Fruit fly (Drosophila melanogaster): ENCODE results near the gene CG1316.

Gene CG1316

DNA sequence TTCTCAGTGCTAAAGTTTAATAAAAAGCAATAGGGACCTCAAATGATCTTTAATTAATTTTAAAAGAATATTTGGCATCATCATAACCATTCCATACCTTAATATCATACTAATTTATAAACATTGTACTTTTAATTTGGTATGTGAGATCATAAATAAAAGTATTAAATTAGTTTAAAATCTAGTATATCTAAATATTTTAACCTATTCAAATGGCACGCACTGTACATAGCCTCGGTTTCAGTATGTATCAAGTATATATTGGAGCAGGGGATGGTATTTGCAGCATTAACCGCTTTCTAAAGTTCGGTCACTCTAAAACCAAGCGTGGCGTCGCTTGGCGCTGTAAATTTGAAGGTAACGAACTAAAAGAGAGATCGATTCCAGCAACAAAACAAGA, 41.2 kb upstream of the CG1316 start, which contains the start of gene pav (continued):
- TF ChIP-seq ara (GFP tag; IDR thresholded peaks at IDR 0.05) (no peak), kah (GFP tag; optimal IDR thresholded peaks at IDR 0.05) (no peak), CG34422 (GFP tag; IDR thresholded peaks at IDR 0.05) (0 out of 3 replicates have a peak, but pooled peaks have one; percentile 29), CrebB (tag; optimal IDR thresholded peaks at IDR 0.05) (peak; percentile 2), CG11695 (GFP tag; IDR thresholded peaks at IDR 0.05) (peak; percentile 80), Sry-β (GFP tag; optimal IDR thresholded peaks at IDR 0.05) (no peak), CG13424 (tag; optimal IDR thresholded peaks at IDR 0.05) (peak; percentile 53), Mes4 (GFP tag; optimal IDR thresholded peaks at IDR 0.05) (no peak), cg (GFP tag; optimal IDR thresholded peaks at IDR 0.05) (no peak), Poxn (GFP tag; IDR thresholded peaks at IDR 0.05) (no peak), Dp (GFP tag; optimal IDR thresholded peaks at IDR 0.05) (peak; percentile 92), cwo (GFP tag; optimal IDR thresholded peaks at IDR 0.05) (no peak), dan (GFP tag; IDR thresholded peaks at IDR 0.05) (no peak), gsb (GFP tag; IDR thresholded peaks at IDR 0.05) (no peak), lola (GFP tag; optimal IDR thresholded peaks at IDR 0.05) (peak in 1 of 3 experiments; percentile 30), CG8281 (tag; optimal IDR thresholded peaks at IDR 0.05) (no peak), vvl (GFP tag; IDR thresholded peaks at IDR 0.05) (peak; percentile 70), gcm2 (GFP tag; optimal IDR thresholded peaks at IDR 0.05) (no peak), Rx (GFP tag; IDR thresholded peaks at IDR 0.05) (peak; percentile 8; the same call in 1 of the 2 replicates), ewg (GFP tag; optimal IDR thresholded peaks at IDR 0.05) (no peak), BEAF-32 (GFP tag; optimal IDR thresholded peaks at IDR 0.05) (peak; percentile 47), CG11696 (GFP tag; IDR thresholded peaks at IDR 0.05) (peak; percentile 97), CG31365 (tag; optimal IDR thresholded peaks at IDR 0.05) (no peak), Opbp (GFP tag; IDR thresholded peaks at IDR 0.05; ENCODE audit: partially characterized antibody) (0 out of 3 replicates have a peak, but pooled peaks have one; percentile 6), cas (GFP tag; IDR thresholded peaks at IDR 0.05) (peak; percentile 29; the same call in 1 of the 2 replicates), MESR4 (GFP tag; optimal IDR thresholded peaks at IDR 0.05) (peak; percentile 46), pb (GFP tag; optimal IDR thresholded peaks at IDR 0.05) (no peak), CG14667 (GFP tag; IDR thresholded peaks at IDR 0.05) (peak; percentile 4; the same call in 1 of the 2 replicates), chif (GFP tag; optimal IDR thresholded peaks at IDR 0.05) (no peak), Nf-YA (GFP tag; IDR thresholded peaks at IDR 0.05) (no peak), ap (GFP tag; IDR thresholded peaks at IDR 0.05) (no peak), lmd (GFP tag; IDR thresholded peaks at IDR 0.05) (peak; percentile 58), otp (GFP tag; IDR thresholded peaks at IDR 0.05) (no peak; the same call in 2 of the 3 replicates), grn (GFP tag; optimal IDR thresholded peaks at IDR 0.05) (no peak), Elba2 (GFP tag; optimal IDR thresholded peaks at IDR 0.05) (peak; percentile 9), fd96Cb (tag; optimal IDR thresholded peaks at IDR 0.05) (peak; percentile 44), Bgb (GFP tag; IDR thresholded peaks at IDR 0.05; ENCODE audit: partially characterized antibody) (no peak), D (optimal IDR thresholded peaks at IDR 0.05) (no peak), D (GFP tag; optimal IDR thresholded peaks at IDR 0.05) (no peak), CG1647 (GFP tag; optimal IDR thresholded peaks at IDR 0.05) (no peak), B-H1 (GFP tag; IDR thresholded peaks at IDR 0.05) (peak; percentile 32; the same call in 1 of the 3 replicates), Xrp1 (GFP tag; IDR thresholded peaks at IDR 0.05) (peak; percentile 59; the same call in 1 of the 2 replicates), CG3726 (GFP tag; IDR thresholded peaks at IDR 0.05) (no peak), row (GFP tag; IDR thresholded peaks at IDR 0.05) (peak; percentile 82), Xbp1 (GFP tag; optimal IDR thresholded peaks at IDR 0.05) (peak; percentile 40), pzg (GFP tag; optimal IDR thresholded peaks at IDR 0.05) (peak; percentile 77), Doc3 (GFP tag; IDR thresholded peaks at IDR 0.05; ENCODE audit: partially characterized antibody) (no peak), CG8765 (GFP tag; IDR thresholded peaks at IDR 0.05) (no peak), CG32772 (GFP tag; IDR thresholded peaks at IDR 0.05) (0 out of 2 replicates have a peak, but pooled peaks have one; percentile 27), H15 (GFP tag; IDR thresholded peaks at IDR 0.05) (peak; percentile 32; the same call in 1 of the 3 replicates), CG30020 (tag; optimal IDR thresholded peaks at IDR 0.05) (no peak)
